Worm (Caenorhabditis elegans): ENCODE measurements around the gene M151.10.

ce11 chrII:3616615-3617014 is 23.5 kb downstream of the M151.10 start:
- TF ChIP-seq snpc-4 (tag; optimal IDR thresholded peaks at IDR 0.05) = no peak
- no peak for TF ChIP-seq drap-1 (GFP tag; optimal IDR thresholded peaks at IDR 0.05)
- no peak for TF ChIP-seq nhr-76 (tag; optimal IDR thresholded peaks at IDR 0.05)
- no peak for TF ChIP-seq lin-13 (tag; optimal IDR thresholded peaks at IDR 0.05)
- TF ChIP-seq ces-1 (GFP tag; optimal IDR thresholded peaks at IDR 0.05) = no peak
